Fruit fly (Drosophila melanogaster) whole organism, embryonic: ENCODE results near the gene CG4733.
A peak's percentile ranks its signal among the peaks of the same experiment; 100 is the strongest.

Experiments used
- Ada2b ChIP-seq: fragments of 200-800 bp; sonication (Bioruptor generic); IDR thresholded peaks from 2 replicates; pipeline ENCODE4 v1.3.6; 2022; ENCODE audit warnings: missing biosample characterization, missing genetic modification characterization
- Antp ChIP-seq: fragments of 200-800 bp; sonication (Bioruptor generic); optimal IDR thresholded peaks from 3 replicates; lab custom pipeline; 2016; ENCODE audit warnings: missing biosample characterization, missing genetic modification characterization
- Bteb2 ChIP-seq: fragments of 200-800 bp; sonication (Bioruptor generic); optimal IDR thresholded peaks from 2 replicates; lab custom pipeline; 2016; ENCODE audit warnings: missing biosample characterization, missing genetic modification characterization
- CG10431 ChIP-seq: fragments of 200-800 bp; sonication (Bioruptor generic); optimal IDR thresholded peaks from 3 replicates; lab custom pipeline; 2018; ENCODE audit warnings: missing biosample characterization, mild to moderate bottlenecking, missing genetic modification characterization
- CG10979 ChIP-seq: fragments of 200-800 bp; sonication (Bioruptor generic); optimal IDR thresholded peaks from 2 replicates; lab custom pipeline; 2018; ENCODE audit warnings: missing biosample characterization, mild to moderate bottlenecking, missing genetic modification characterization, moderate library complexity
- CG14441 ChIP-seq: fragments of 200-800 bp; sonication (Bioruptor generic); IDR thresholded peaks from 2 replicates; pipeline ENCODE4 v1.3.6; 2022; ENCODE audit warnings: missing biosample characterization, missing genetic modification characterization
- CG15011 ChIP-seq: fragments of 200-800 bp; sonication (Bioruptor generic); optimal IDR thresholded peaks from 3 replicates; lab custom pipeline; 2018; ENCODE audit warnings: missing biosample characterization, mild to moderate bottlenecking, missing genetic modification characterization
- CG15073 ChIP-seq: fragments of 200-800 bp; sonication (Bioruptor generic); optimal IDR thresholded peaks from 2 replicates; lab custom pipeline; 2016; ENCODE audit warnings: missing biosample characterization, missing genetic modification characterization
- CG1529 ChIP-seq: fragments of 200-800 bp; sonication (Bioruptor generic); optimal IDR thresholded peaks from 3 replicates; lab custom pipeline; 2018; ENCODE audit warnings: missing biosample characterization, missing genetic modification characterization
- CG15514 ChIP-seq: fragments of 200-800 bp; sonication (Bioruptor generic); optimal IDR thresholded peaks from 3 replicates; lab custom pipeline; 2017; ENCODE audit warnings: missing biosample characterization, missing genetic modification characterization, mild to moderate bottlenecking, moderate library complexity, missing genetic modification reagents
- CG17328 ChIP-seq: fragments of 200-800 bp; sonication (Bioruptor generic); IDR thresholded peaks from 2 replicates; pipeline ENCODE4 v1.3.6; 2022; ENCODE audit warnings: missing biosample characterization, missing genetic modification characterization
- CG3407 ChIP-seq: fragments of 200-800 bp; sonication (Bioruptor generic); optimal IDR thresholded peaks from 2 replicates; lab custom pipeline; 2018; ENCODE audit warnings: missing biosample characterization, mild to moderate bottlenecking, missing genetic modification characterization
- CG4854 ChIP-seq: fragments of 200-800 bp; sonication (Bioruptor generic); optimal IDR thresholded peaks from 2 replicates; lab custom pipeline; 2016; ENCODE audit warnings: missing biosample characterization, missing genetic modification characterization, inconsistent platforms
- CG6175 ChIP-seq: fragments of 200-800 bp; sonication (Bioruptor generic); IDR thresholded peaks from 3 replicates; pipeline ENCODE4 v1.3.6; 2022; ENCODE audit warnings: missing biosample characterization, missing genetic modification characterization
- CG6272 ChIP-seq: fragments of 200-800 bp; sonication (Bioruptor generic); IDR thresholded peaks from 2 replicates; pipeline ENCODE4 v1.3.6; 2022; ENCODE audit warnings: missing biosample characterization, missing genetic modification characterization
- CG7839 ChIP-seq: fragments of 200-800 bp; sonication (Bioruptor generic); optimal IDR thresholded peaks from 3 replicates; lab custom pipeline; 2018; ENCODE audit warnings: missing biosample characterization, mild to moderate bottlenecking, missing genetic modification characterization, moderate library complexity
- CG8089 ChIP-seq: fragments of 200-800 bp; sonication (Bioruptor generic); optimal IDR thresholded peaks from 3 replicates; lab custom pipeline; 2016; ENCODE audit warnings: missing biosample characterization, missing genetic modification characterization
- CG8765 ChIP-seq: fragments of 200-800 bp; sonication (Bioruptor generic); IDR thresholded peaks from 2 replicates; pipeline ENCODE4 v1.3.6; 2022; ENCODE audit warnings: missing biosample characterization, missing genetic modification characterization
- Camta ChIP-seq: fragments of 200-800 bp; sonication (Bioruptor generic); optimal IDR thresholded peaks from 2 replicates; lab custom pipeline; 2016; ENCODE audit warnings: missing biosample characterization, missing genetic modification characterization
- D ChIP-seq, 2 experiments: fragments of 200-800 bp in 1 of 2; fragments of >200 bp in 1 of 2; sonication (Bioruptor generic) in 1 of 2; optimal IDR thresholded peaks; 2 replicates in 1 of 2; 3 replicates in 1 of 2; lab custom pipeline; 2017; ENCODE audit warnings: mild to moderate bottlenecking in 1 of 2, missing biosample characterization in 1 of 2, missing genetic modification characterization in 1 of 2, missing genetic modification reagents in 1 of 2
- Dref ChIP-seq: fragments of 200-800 bp; sonication (Bioruptor generic); IDR thresholded peaks from 2 replicates; pipeline ENCODE4 v1.3.6; 2022; ENCODE audit warnings: missing biosample characterization, missing genetic modification characterization
- Hr39 ChIP-seq: fragments of >200 bp; optimal IDR thresholded peaks from 2 replicates; lab custom pipeline; 2017
- MBD-R2 ChIP-seq: fragments of 200-800 bp; sonication (Bioruptor generic); IDR thresholded peaks from 2 replicates; pipeline ENCODE4 v1.3.6; 2022; ENCODE audit warnings: missing biosample characterization, missing genetic modification characterization
- Max ChIP-seq: fragments of 200-800 bp; sonication (Bioruptor generic); optimal IDR thresholded peaks from 2 replicates; lab custom pipeline; 2016; ENCODE audit warnings: missing biosample characterization, mild to moderate bottlenecking, missing genetic modification characterization
- Mes4 ChIP-seq: fragments of 200-800 bp; sonication (Bioruptor generic); optimal IDR thresholded peaks from 2 replicates; lab custom pipeline; 2016; ENCODE audit warnings: missing biosample characterization, missing genetic modification characterization
- bsh ChIP-seq, 2 experiments: fragments of 200-800 bp; sonication (Bioruptor generic); optimal IDR thresholded peaks; 2 replicates each; lab custom pipeline; 2017 to 2018; ENCODE audit warnings: mild to moderate bottlenecking in 2 of 2, missing biosample characterization in 2 of 2, missing genetic modification characterization in 2 of 2, moderate library complexity in 1 of 2
- cad ChIP-seq: fragments of >200 bp; optimal IDR thresholded peaks from 2 replicates; lab custom pipeline; 2017; ENCODE audit warnings: missing biosample characterization, missing genetic modification characterization
- caup ChIP-seq: fragments of 200-800 bp; sonication (Bioruptor generic); optimal IDR thresholded peaks from 3 replicates; lab custom pipeline; 2017; ENCODE audit warnings: missing biosample characterization, mild to moderate bottlenecking, missing genetic modification characterization, moderate library complexity; ENCODE audit not compliant: severe bottlenecking
- chn ChIP-seq: fragments of 200-800 bp; sonication (Bioruptor generic); optimal IDR thresholded peaks from 2 replicates; lab custom pipeline; 2016; ENCODE audit warnings: missing biosample characterization, missing genetic modification characterization
- ci ChIP-seq: fragments of 200-800 bp; sonication (Bioruptor generic); IDR thresholded peaks from 3 replicates; pipeline ENCODE4 v1.3.6; 2022; ENCODE audit warnings: missing biosample characterization, missing genetic modification characterization
- dan ChIP-seq: fragments of 200-800 bp; sonication (Bioruptor generic); IDR thresholded peaks from 2 replicates; pipeline ENCODE4 v1.3.6; 2022; ENCODE audit warnings: missing biosample characterization, missing genetic modification characterization
- dmrt11E ChIP-seq: fragments of 200-800 bp; sonication (Bioruptor generic); optimal IDR thresholded peaks from 3 replicates; lab custom pipeline; 2018; ENCODE audit warnings: missing biosample characterization, mild to moderate bottlenecking, missing genetic modification characterization, moderate library complexity
- fd102C ChIP-seq: fragments of 200-800 bp; sonication (Bioruptor generic); optimal IDR thresholded peaks from 2 replicates; lab custom pipeline; 2018; ENCODE audit warnings: missing biosample characterization, mild to moderate bottlenecking, missing genetic modification characterization, moderate library complexity
- gcm2 ChIP-seq: fragments of 200-800 bp; sonication (Bioruptor generic); optimal IDR thresholded peaks from 2 replicates; lab custom pipeline; 2016; ENCODE audit warnings: missing biosample characterization, missing genetic modification characterization
- gro ChIP-seq: fragments of 200-800 bp; sonication (Bioruptor generic); optimal IDR thresholded peaks from 2 replicates; lab custom pipeline; 2016; ENCODE audit warnings: missing biosample characterization, missing genetic modification characterization
- gsb-n ChIP-seq: fragments of 200-800 bp; sonication (Bioruptor generic); optimal IDR thresholded peaks from 3 replicates; lab custom pipeline; 2018; ENCODE audit warnings: missing biosample characterization, mild to moderate bottlenecking, missing genetic modification characterization
- gt ChIP-seq: fragments of 200-800 bp; sonication (Bioruptor generic); IDR thresholded peaks from 2 replicates; pipeline ENCODE4 v1.3.6; 2022; ENCODE audit warnings: missing biosample characterization, missing genetic modification characterization
- jigr1 ChIP-seq: fragments of 200-800 bp; sonication (Bioruptor generic); IDR thresholded peaks from 3 replicates; pipeline ENCODE4 v1.3.6; 2022; ENCODE audit warnings: missing biosample characterization, missing genetic modification characterization
- lab ChIP-seq: fragments of 200-800 bp; sonication (Bioruptor generic); optimal IDR thresholded peaks from 3 replicates; lab custom pipeline; 2017; ENCODE audit warnings: missing biosample characterization, missing genetic modification characterization, mild to moderate bottlenecking, moderate library complexity, missing genetic modification reagents
- maf-S ChIP-seq: fragments of 200-800 bp; sonication (Bioruptor generic); optimal IDR thresholded peaks from 2 replicates; lab custom pipeline; 2016; ENCODE audit warnings: missing biosample characterization, missing genetic modification characterization
- nom ChIP-seq: fragments of 200-800 bp; sonication (Bioruptor generic); optimal IDR thresholded peaks from 2 replicates; lab custom pipeline; 2017; ENCODE audit warnings: missing biosample characterization, missing genetic modification characterization, mild to moderate bottlenecking, moderate library complexity, missing genetic modification reagents
- pros ChIP-seq: fragments of 200-800 bp; sonication (Bioruptor generic); optimal IDR thresholded peaks from 3 replicates; lab custom pipeline; 2019; ENCODE audit warnings: missing biosample characterization, mild to moderate bottlenecking, missing genetic modification characterization, moderate library complexity
- psq ChIP-seq: fragments of 200-800 bp; sonication (Bioruptor generic); optimal IDR thresholded peaks from 2 replicates; lab custom pipeline; 2017; ENCODE audit warnings: missing biosample characterization, missing genetic modification characterization
- run ChIP-seq: fragments of 200-800 bp; sonication (Bioruptor generic); optimal IDR thresholded peaks from 3 replicates; lab custom pipeline; 2018; ENCODE audit warnings: missing biosample characterization, mild to moderate bottlenecking, missing genetic modification characterization
- sc ChIP-seq, 3 experiments: fragments of >200 bp in 2 of 3; fragments of 200-800 bp in 1 of 3; sonication (Bioruptor generic) in 1 of 3; optimal IDR thresholded peaks; 2 replicates in 2 of 3; 3 replicates in 1 of 3; lab custom pipeline; 2017; ENCODE audit warnings: mild to moderate bottlenecking in 1 of 3, missing biosample characterization in 1 of 3, missing genetic modification characterization in 1 of 3, missing genetic modification reagents in 1 of 3
- slou ChIP-seq: fragments of 200-800 bp; sonication (Bioruptor generic); optimal IDR thresholded peaks from 3 replicates; lab custom pipeline; 2016; ENCODE audit warnings: missing biosample characterization, missing genetic modification characterization
- so ChIP-seq: fragments of 200-800 bp; sonication (Bioruptor generic); IDR thresholded peaks from 3 replicates; pipeline ENCODE4 v1.3.6; 2022; ENCODE audit warnings: missing biosample characterization, missing genetic modification characterization
- tna ChIP-seq: fragments of 200-800 bp; sonication (Bioruptor generic); IDR thresholded peaks from 2 replicates; pipeline ENCODE4 v1.3.6; 2022; ENCODE audit warnings: missing biosample characterization, missing genetic modification characterization; ENCODE audit not compliant: partially characterized antibody
- wor ChIP-seq: fragments of 200-800 bp; sonication (Bioruptor generic); IDR thresholded peaks from 2 replicates; pipeline ENCODE4 v1.3.6; 2022; ENCODE audit warnings: missing biosample characterization, missing genetic modification characterization
- zfh2 ChIP-seq: fragments of 200-800 bp; sonication (Bioruptor generic); optimal IDR thresholded peaks from 2 replicates; lab custom pipeline; 2016; ENCODE audit warnings: missing biosample characterization, missing genetic modification characterization

CG4733 gene

DNA sequence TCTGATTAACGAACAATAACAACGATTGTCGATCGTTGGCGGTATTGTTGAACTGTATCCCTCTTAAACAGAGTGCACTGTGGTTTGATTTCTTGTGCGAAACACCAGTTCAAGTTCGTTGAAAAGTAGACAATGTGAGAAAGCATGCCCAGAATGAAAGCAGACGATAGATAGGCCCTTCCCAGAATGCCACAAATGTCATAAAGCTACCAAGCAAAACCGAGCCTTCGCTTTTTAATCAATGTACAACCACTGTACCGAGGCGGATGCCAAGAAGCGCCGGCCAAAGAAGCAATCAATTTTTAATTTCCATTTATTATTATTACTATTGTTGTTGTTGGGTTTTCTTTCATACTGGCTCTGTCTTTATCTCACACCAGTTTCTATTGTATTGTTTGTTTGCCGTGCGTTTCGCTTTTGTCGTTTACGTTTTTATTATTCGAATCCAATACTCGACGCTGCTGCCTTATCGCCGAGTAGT lies 18.4 kb downstream of the CG4733 start (continued):
- TF ChIP-seq Antp (GFP tag; lab: Kevin White, UChicago): peak; percentile 89
- peak; percentile 42 for TF ChIP-seq Mes4 (GFP tag; lab: Kevin White, UChicago)
- peak; percentile 44; the same call in 1 of the 3 replicates for TF ChIP-seq jigr1 (GFP tag; lab: Robert Waterston, UW)
- peak; percentile 95 for TF ChIP-seq ci (GFP tag; lab: Robert Waterston, UW)
- peak; percentile 58; the same call in 1 of the 2 replicates for TF ChIP-seq CG6272 (GFP tag; lab: Robert Waterston, UW)
- TF ChIP-seq CG15011: peak; percentile 65
- TF ChIP-seq CG10979 (tag; lab: Kevin White, UChicago): peak; percentile 78
- peak; percentile 63 for TF ChIP-seq CG3407 (GFP tag; lab: Kevin White, UChicago)
- TF ChIP-seq chn (GFP tag; lab: Kevin White, UChicago): peak; percentile 83
- TF ChIP-seq CG17328: peak; percentile 91
- peak; percentile 61; the same call in 1 of the 2 replicates for TF ChIP-seq MBD-R2 (GFP tag; lab: Robert Waterston, UW)
- TF ChIP-seq lab: peak; percentile 90
- peak; percentile 76 for TF ChIP-seq maf-S
- TF ChIP-seq CG4854: peak; percentile 68
- TF ChIP-seq psq: peak; percentile 24
- TF ChIP-seq zfh2 (GFP tag; lab: Kevin White, UChicago): peak; percentile 82
- peak; percentile 78 for TF ChIP-seq wor (GFP tag; lab: Robert Waterston, UW)
- TF ChIP-seq CG14441 (GFP tag; lab: Robert Waterston, UW): peak; percentile 90
- no peak for TF ChIP-seq sc (optimal IDR thresholded peaks at IDR 0.05; lab: Kevin White, UChicago)
- peak; percentile 61 for TF ChIP-seq sc (GFP tag; optimal IDR thresholded peaks at IDR 0.05; lab: Kevin White, UChicago)
- TF ChIP-seq CG15073 (GFP tag; lab: Kevin White, UChicago): peak; percentile 16
- no peak for TF ChIP-seq pros (GFP tag; lab: Kevin White, UChicago)
- no peak for TF ChIP-seq tna (GFP tag; lab: Robert Waterston, UW)
- TF ChIP-seq CG15514 (GFP tag; lab: Kevin White, UChicago): peak; percentile 74
- peak; percentile 57; the same call in 1 of the 3 replicates for TF ChIP-seq CG6175 (GFP tag; lab: Robert Waterston, UW)
- TF ChIP-seq Hr39: no peak
- peak; percentile 10 for TF ChIP-seq nom (GFP tag; lab: Kevin White, UChicago)
- TF ChIP-seq CG1529 (GFP tag; lab: Kevin White, UChicago): peak; percentile 75
- peak; percentile 87 for TF ChIP-seq gro
- no peak; the same call in 1 of the 2 replicates for TF ChIP-seq gt (GFP tag; lab: Robert Waterston, UW)
- peak; percentile 56 for TF ChIP-seq gcm2
- TF ChIP-seq bsh (GFP tag; optimal IDR thresholded peaks at IDR 0.05; lab: Kevin White, UChicago): peak; percentile 29 to 80
- TF ChIP-seq Dref: no peak
- TF ChIP-seq Max (GFP tag; lab: Kevin White, UChicago): peak; percentile 54
- no peak for TF ChIP-seq dan (GFP tag; lab: Robert Waterston, UW)
- TF ChIP-seq Camta (GFP tag; lab: Kevin White, UChicago): peak; percentile 62
- TF ChIP-seq Ada2b (GFP tag; lab: Robert Waterston, UW): peak; percentile 90
- TF ChIP-seq caup (GFP tag; lab: Kevin White, UChicago): peak; percentile 74
- peak; percentile 71 for TF ChIP-seq gsb-n
- TF ChIP-seq CG7839 (tag; lab: Kevin White, UChicago): peak; percentile 78
- peak; percentile 55 for TF ChIP-seq dmrt11E
- TF ChIP-seq cad (GFP tag; lab: Kevin White, UChicago): no peak
- TF ChIP-seq slou (GFP tag; lab: Kevin White, UChicago): no peak
- TF ChIP-seq so (GFP tag; lab: Robert Waterston, UW): peak; percentile 77
- peak; percentile 76 for TF ChIP-seq Bteb2 (GFP tag; lab: Kevin White, UChicago)
- TF ChIP-seq D (optimal IDR thresholded peaks at IDR 0.05; lab: Kevin White, UChicago): no peak
- peak; percentile 67 for TF ChIP-seq D (GFP tag; optimal IDR thresholded peaks at IDR 0.05; lab: Kevin White, UChicago)
- TF ChIP-seq CG8089 (GFP tag; lab: Kevin White, UChicago): peak; percentile 81
- no peak for TF ChIP-seq fd102C (GFP tag; lab: Kevin White, UChicago)
- TF ChIP-seq CG10431 (GFP tag; lab: Kevin White, UChicago): no peak
- peak; percentile 56 for TF ChIP-seq run (tag; lab: Kevin White, UChicago)
- peak; percentile 57; the same call in 1 of the 2 replicates for TF ChIP-seq CG8765 (GFP tag; lab: Robert Waterston, UW)
